Worm (Caenorhabditis elegans): ENCODE measurements around the gene phyh-1.

phyh-1 gene

DNA sequence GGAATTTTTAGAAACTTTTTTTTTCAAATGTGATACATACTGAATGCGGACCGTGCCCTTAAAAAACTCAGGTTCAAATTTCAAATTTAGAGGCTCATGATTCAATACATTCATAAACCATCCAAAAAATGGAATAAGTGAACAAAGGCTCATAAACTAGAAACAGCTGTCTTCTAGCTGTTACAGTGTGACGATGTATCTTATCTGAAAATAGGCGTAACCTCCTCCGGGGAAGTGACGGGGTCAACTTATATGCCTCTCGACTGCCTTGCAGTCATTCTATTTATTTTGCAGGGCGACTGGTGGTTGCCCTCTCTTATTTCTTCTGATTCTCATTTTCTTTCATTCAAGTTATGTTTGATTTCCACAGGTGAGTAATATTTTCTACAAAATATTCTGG is 43.2 kb downstream of the phyh-1 start, which contains the start of gene Y116A8B.1:
TSS of gene Y116A8B.1 (plus strand) at position 301 of the 400 bp plus-strand sequence.
- no peak for TF ChIP-seq ama-1 (optimal IDR thresholded peaks at IDR 0.05)
- TF ChIP-seq B0310.2 (tag; optimal IDR thresholded peaks at IDR 0.05) = no peak
- no peak for TF ChIP-seq F13C5.2 (tag; optimal IDR thresholded peaks at IDR 0.05)
- no peak for TF ChIP-seq sea-1 (GFP tag; conservative IDR thresholded peaks at IDR 0.05)
- no peak for TF ChIP-seq flt-1 (GFP tag; IDR thresholded peaks at IDR 0.05)
- TF ChIP-seq ets-7 (tag; optimal IDR thresholded peaks at IDR 0.05) = no peak
- TF ChIP-seq scrt-1 (GFP tag; IDR thresholded peaks at IDR 0.05) = no peak
- TF ChIP-seq hmg-4 (GFP tag; optimal IDR thresholded peaks at IDR 0.05) = no peak
- TF ChIP-seq aly-1 (tag; optimal IDR thresholded peaks at IDR 0.05) = no peak
- TF ChIP-seq tbx-37 (GFP tag; conservative IDR thresholded peaks at IDR 0.05) = no peak
- TF ChIP-seq hmbx-1 (tag; optimal IDR thresholded peaks at IDR 0.05) = no peak
- no peak for TF ChIP-seq ceh-36 (tag; optimal IDR thresholded peaks at IDR 0.05)
- no peak for TF ChIP-seq ceh-13 (GFP tag; optimal IDR thresholded peaks at IDR 0.05)
- no peak for TF ChIP-seq pes-1 (GFP tag; IDR thresholded peaks at IDR 0.05)
- no peak for TF ChIP-seq tbx-11 (GFP tag; IDR thresholded peaks at IDR 0.05)
- no peak for TF ChIP-seq tra-4 (tag; optimal IDR thresholded peaks at IDR 0.05)
- no peak for TF ChIP-seq hnd-1 (tag; optimal IDR thresholded peaks at IDR 0.05)

DNA sequence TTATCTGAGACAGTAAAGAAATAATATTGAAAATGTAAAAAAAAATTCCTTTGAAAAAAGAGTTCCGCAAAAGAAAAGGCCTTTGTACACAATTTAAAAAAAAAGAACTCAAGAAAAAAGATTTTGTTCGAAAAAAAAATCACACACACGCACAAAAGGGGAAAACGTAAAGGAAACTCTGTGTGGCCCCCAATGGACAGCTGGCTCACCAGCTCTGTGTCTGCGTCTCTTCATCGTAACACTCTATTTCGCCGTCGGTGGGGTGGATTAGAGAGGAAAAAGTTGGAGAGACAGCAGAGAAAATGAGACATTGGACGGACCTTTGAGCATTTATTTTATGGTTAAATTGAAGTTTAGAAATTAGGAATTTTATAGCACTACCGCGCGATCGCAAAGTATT is 44.1 kb downstream of the phyh-1 start:
- no peak for TF ChIP-seq flt-1 (GFP tag; IDR thresholded peaks at IDR 0.05)
- no peak for TF ChIP-seq tra-4 (tag; optimal IDR thresholded peaks at IDR 0.05)
- no peak for TF ChIP-seq sea-1 (GFP tag; conservative IDR thresholded peaks at IDR 0.05)
- TF ChIP-seq hmg-4 (GFP tag; optimal IDR thresholded peaks at IDR 0.05) = no peak
- TF ChIP-seq ets-7 (tag; optimal IDR thresholded peaks at IDR 0.05) = no peak
- no peak for TF ChIP-seq ceh-13 (GFP tag; optimal IDR thresholded peaks at IDR 0.05)
- no peak for TF ChIP-seq ceh-36 (tag; optimal IDR thresholded peaks at IDR 0.05)
- no peak for TF ChIP-seq tbx-11 (GFP tag; IDR thresholded peaks at IDR 0.05)
- TF ChIP-seq hmbx-1 (tag; optimal IDR thresholded peaks at IDR 0.05) = no peak
- no peak for TF ChIP-seq aly-1 (tag; optimal IDR thresholded peaks at IDR 0.05)
- TF ChIP-seq tbx-37 (GFP tag; conservative IDR thresholded peaks at IDR 0.05) = no peak
- TF ChIP-seq B0310.2 (tag; optimal IDR thresholded peaks at IDR 0.05) = no peak
- no peak for TF ChIP-seq ama-1 (optimal IDR thresholded peaks at IDR 0.05)
- TF ChIP-seq pes-1 (GFP tag; IDR thresholded peaks at IDR 0.05) = no peak
- no peak for TF ChIP-seq scrt-1 (GFP tag; IDR thresholded peaks at IDR 0.05)

DNA sequence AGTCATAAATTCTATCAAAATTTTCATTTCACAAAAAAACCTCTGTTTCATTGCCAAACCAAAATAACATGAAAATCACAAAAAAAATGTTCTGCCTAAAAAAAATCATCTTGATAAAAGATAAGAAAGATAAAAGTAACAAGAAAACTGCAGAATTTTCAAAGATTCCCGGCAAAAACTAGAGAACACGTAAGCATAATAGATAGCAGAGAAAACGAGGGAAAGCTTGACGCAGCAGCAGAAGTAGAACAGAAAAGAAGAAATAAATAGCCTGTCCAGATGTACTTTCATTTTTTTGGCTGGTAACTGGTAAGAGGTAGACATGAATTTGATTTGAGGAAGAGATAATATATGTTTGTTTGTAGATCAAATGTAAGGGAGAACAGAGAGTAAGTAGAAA is 48.5 kb downstream of the phyh-1 start:
- no peak for TF ChIP-seq flt-1 (GFP tag; IDR thresholded peaks at IDR 0.05)
- TF ChIP-seq ets-7 (tag; optimal IDR thresholded peaks at IDR 0.05) = no peak
- no peak for TF ChIP-seq pes-1 (GFP tag; IDR thresholded peaks at IDR 0.05)
- no peak for TF ChIP-seq ceh-36 (tag; optimal IDR thresholded peaks at IDR 0.05)
- TF ChIP-seq F13C5.2 (tag; optimal IDR thresholded peaks at IDR 0.05) = no peak
- TF ChIP-seq tbx-37 (GFP tag; conservative IDR thresholded peaks at IDR 0.05) = no peak
- TF ChIP-seq B0310.2 (tag; optimal IDR thresholded peaks at IDR 0.05) = no peak
- no peak for TF ChIP-seq aly-1 (tag; optimal IDR thresholded peaks at IDR 0.05)
- no peak for TF ChIP-seq scrt-1 (GFP tag; IDR thresholded peaks at IDR 0.05)
- no peak for TF ChIP-seq hmbx-1 (tag; optimal IDR thresholded peaks at IDR 0.05)

DNA sequence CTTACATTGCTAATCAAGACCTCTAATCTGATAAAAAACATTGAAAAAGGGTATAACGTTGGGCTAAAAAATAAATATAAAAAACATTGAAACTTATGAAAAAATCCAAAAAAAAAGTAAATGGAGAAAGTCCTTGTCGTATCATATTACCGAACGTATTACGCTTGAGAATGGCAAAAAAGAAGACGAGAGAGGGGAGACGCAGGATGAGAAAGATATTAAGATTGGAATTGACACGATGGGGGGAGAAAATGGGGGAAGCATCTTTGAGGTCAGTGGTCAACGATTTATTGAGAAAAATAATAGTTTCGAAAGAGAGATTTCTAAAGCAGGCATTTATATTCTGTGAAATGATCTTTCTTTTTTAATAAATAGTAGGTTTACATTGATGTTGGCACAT is 49.9 kb downstream of the phyh-1 start:
- TF ChIP-seq ceh-13 (GFP tag; optimal IDR thresholded peaks at IDR 0.05) = no peak
- TF ChIP-seq ets-7 (tag; optimal IDR thresholded peaks at IDR 0.05) = no peak
- TF ChIP-seq aly-1 (tag; optimal IDR thresholded peaks at IDR 0.05) = no peak
- no peak for TF ChIP-seq hmbx-1 (tag; optimal IDR thresholded peaks at IDR 0.05)
- no peak for TF ChIP-seq scrt-1 (GFP tag; IDR thresholded peaks at IDR 0.05)
- TF ChIP-seq hmg-4 (GFP tag; optimal IDR thresholded peaks at IDR 0.05) = no peak
- TF ChIP-seq sea-1 (GFP tag; conservative IDR thresholded peaks at IDR 0.05) = no peak
- no peak for TF ChIP-seq tbx-11 (GFP tag; IDR thresholded peaks at IDR 0.05)
- TF ChIP-seq pes-1 (GFP tag; IDR thresholded peaks at IDR 0.05) = no peak
- TF ChIP-seq F13C5.2 (tag; optimal IDR thresholded peaks at IDR 0.05) = no peak
- no peak for TF ChIP-seq ceh-36 (tag; optimal IDR thresholded peaks at IDR 0.05)
- no peak for TF ChIP-seq B0310.2 (tag; optimal IDR thresholded peaks at IDR 0.05)

DNA sequence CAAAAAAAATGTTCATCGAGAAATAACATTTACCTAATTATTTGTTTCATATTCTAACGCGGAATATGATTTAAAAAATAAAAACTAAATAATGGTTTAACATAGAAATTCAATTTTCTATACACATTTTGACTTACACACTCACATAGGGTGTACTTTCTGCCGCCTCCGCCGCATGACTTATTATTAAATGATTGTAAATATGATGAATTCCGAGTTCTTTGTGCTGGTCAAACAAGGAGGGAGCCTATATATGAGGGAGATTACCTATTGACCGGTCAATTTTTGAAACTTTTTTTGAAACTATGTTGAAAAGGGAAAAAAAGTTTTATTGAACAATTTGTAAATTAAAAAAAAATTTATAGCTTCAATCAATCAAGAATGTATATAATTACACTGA is 51.3 kb downstream of the phyh-1 start:
- TF ChIP-seq sea-1 (GFP tag; conservative IDR thresholded peaks at IDR 0.05) (no peak), ceh-36 (tag; optimal IDR thresholded peaks at IDR 0.05) (no peak), B0310.2 (tag; optimal IDR thresholded peaks at IDR 0.05) (no peak), aly-1 (tag; optimal IDR thresholded peaks at IDR 0.05) (no peak), tbx-37 (GFP tag; conservative IDR thresholded peaks at IDR 0.05) (no peak), hmg-4 (GFP tag; optimal IDR thresholded peaks at IDR 0.05) (no peak), pes-1 (GFP tag; IDR thresholded peaks at IDR 0.05) (no peak), ama-1 (optimal IDR thresholded peaks at IDR 0.05) (no peak), ets-7 (tag; optimal IDR thresholded peaks at IDR 0.05) (no peak), hnd-1 (tag; optimal IDR thresholded peaks at IDR 0.05) (no peak)
